Fruit fly (Drosophila melanogaster): Measurements from ENCODE around the gene CG31637.

DNA sequence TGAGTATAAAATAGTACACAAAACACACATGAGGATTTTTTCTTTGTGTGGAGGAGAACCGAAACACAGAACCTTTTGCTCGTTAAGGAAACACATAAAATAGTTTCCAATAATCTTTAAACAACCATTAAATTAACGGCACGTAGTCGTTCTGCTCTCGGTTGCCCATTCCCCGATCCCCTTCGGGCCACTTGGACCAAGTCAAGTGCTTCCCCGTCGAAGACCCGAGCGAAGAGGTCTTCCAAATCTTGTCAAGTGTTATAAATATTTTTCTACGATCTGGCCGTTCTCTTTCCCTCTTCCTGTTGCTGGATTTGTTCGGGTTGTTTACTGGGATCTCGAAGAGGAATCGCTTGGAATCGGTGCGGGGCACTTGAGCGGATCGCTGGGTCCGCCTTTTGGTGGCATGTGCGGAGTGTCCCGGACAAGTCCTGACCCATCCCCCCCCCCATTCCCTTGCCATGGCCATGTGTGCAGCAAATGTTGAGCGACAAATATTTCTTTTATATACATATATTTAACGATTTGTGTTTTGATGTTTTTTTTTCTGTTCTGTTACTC is 32.6 kb downstream of the CG31637 start:
- TF ChIP-seq CG8478 (optimal IDR thresholded peaks at IDR 0.05), result no peak
- TF ChIP-seq CTCF (optimal IDR thresholded peaks at IDR 0.05), result no peak

Data from S2 (cell line).